Fruit fly (Drosophila melanogaster): ENCODE results near the gene Nipsnap.

- TF ChIP-seq psq (optimal IDR thresholded peaks at IDR 0.05) (no peak), EcR (GFP tag; optimal IDR thresholded peaks at IDR 0.05) (no peak), pan (optimal IDR thresholded peaks at IDR 0.05) (no peak)
Measured at dm6 chrX:16103482-16103881, 30.1 kb upstream of the Nipsnap start.
